Worm (Caenorhabditis elegans) whole organism, late embryonic: ENCODE data around the gene Y102E9.6.

Experiments used
- C08G9.2 ChIP-seq: sonication (generic microtip); optimal IDR thresholded peaks from 2 replicates; lab custom pipeline; 2016; ENCODE audit warnings: mild to moderate bottlenecking, missing genetic modification characterization, moderate library complexity, missing compliant biosample characterization
- C38D4.7 ChIP-seq: fragments of 200-800 bp; sonication (Bioruptor generic); optimal IDR thresholded peaks from 2 replicates; lab custom pipeline; 2018; ENCODE audit warnings: mild to moderate bottlenecking, missing genetic modification characterization, moderate library complexity, missing compliant biosample characterization
- K02D7.2 ChIP-seq: sonication (generic microtip); optimal IDR thresholded peaks from 2 replicates; lab custom pipeline; 2017; ENCODE audit warnings: mild to moderate bottlenecking, missing genetic modification characterization, missing compliant biosample characterization
- T23F11.4 ChIP-seq: fragments of 200-800 bp; sonication (Bioruptor generic); optimal IDR thresholded peaks from 2 replicates; lab custom pipeline; 2018; ENCODE audit warnings: mild to moderate bottlenecking, missing genetic modification characterization, missing compliant biosample characterization
- ama-1 ChIP-seq: fragments of 150-350 bp; optimal IDR thresholded peaks from 2 replicates; lab custom pipeline; 2014
- ceh-22 ChIP-seq: sonication (generic microtip); optimal IDR thresholded peaks from 2 replicates; lab custom pipeline; 2017; ENCODE audit warnings: missing biosample characterization, missing genetic modification characterization
- ceh-24 ChIP-seq: sonication (generic microtip); optimal IDR thresholded peaks from 2 replicates; lab custom pipeline; 2016; ENCODE audit warnings: mild to moderate bottlenecking, missing genetic modification characterization, missing compliant biosample characterization
- ceh-31 ChIP-seq: sonication (generic microtip); optimal IDR thresholded peaks from 2 replicates; lab custom pipeline; 2016; ENCODE audit warnings: missing genetic modification characterization, missing compliant biosample characterization
- ceh-45 ChIP-seq: fragments of 200-800 bp; sonication (Bioruptor generic); IDR thresholded peaks from 2 replicates; pipeline ENCODE4 v1.3.6; 2022; ENCODE audit warnings: missing genetic modification reagents, missing genetic modification characterization, missing compliant biosample characterization
- che-1 ChIP-seq: sonication (generic microtip); optimal IDR thresholded peaks from 2 replicates; lab custom pipeline; 2016; ENCODE audit warnings: mild to moderate bottlenecking, missing genetic modification characterization, missing compliant biosample characterization
- dmd-4 ChIP-seq: sonication (generic microtip); optimal IDR thresholded peaks from 2 replicates; lab custom pipeline; 2016; ENCODE audit warnings: borderline replicate concordance, missing genetic modification characterization, missing compliant biosample characterization
- elt-4 ChIP-seq: sonication (generic microtip); optimal IDR thresholded peaks from 2 replicates; lab custom pipeline; 2016; ENCODE audit warnings: missing genetic modification characterization, missing compliant biosample characterization
- fkh-10 ChIP-seq: fragments of 150-350 bp; optimal IDR thresholded peaks from 2 replicates; lab custom pipeline; 2014; ENCODE audit warnings: missing biosample characterization, missing genetic modification reagents, missing genetic modification characterization
- fkh-6 ChIP-seq: sonication (generic microtip); optimal IDR thresholded peaks from 2 replicates; lab custom pipeline; 2016; ENCODE audit warnings: missing genetic modification characterization, missing compliant biosample characterization
- hlh-13 ChIP-seq: fragments of 200-800 bp; sonication (Bioruptor generic); optimal IDR thresholded peaks from 2 replicates; lab custom pipeline; 2018; ENCODE audit warnings: mild to moderate bottlenecking, missing genetic modification characterization, missing compliant biosample characterization
- hlh-15 ChIP-seq: sonication (generic microtip); optimal IDR thresholded peaks from 2 replicates; lab custom pipeline; 2016; ENCODE audit warnings: missing genetic modification characterization, missing compliant biosample characterization
- hlh-30 ChIP-seq: sonication (generic microtip); optimal IDR thresholded peaks from 2 replicates; lab custom pipeline; 2017; ENCODE audit warnings: antibody characterized with exemption, missing genetic modification characterization, missing compliant biosample characterization; ENCODE audit not compliant: insufficient read depth
- hlh-8 ChIP-seq: sonication (generic microtip); optimal IDR thresholded peaks from 2 replicates; lab custom pipeline; 2016; ENCODE audit warnings: missing genotype, missing genetic modification characterization, missing compliant biosample characterization
- lim-6 ChIP-seq: sonication (generic microtip); optimal IDR thresholded peaks from 2 replicates; lab custom pipeline; 2016; ENCODE audit warnings: missing genetic modification characterization, missing compliant biosample characterization
- mec-3 ChIP-seq: sonication (generic microtip); optimal IDR thresholded peaks from 2 replicates; lab custom pipeline; 2016; ENCODE audit warnings: borderline replicate concordance, missing genetic modification characterization, missing compliant biosample characterization
- nfya-1 ChIP-seq: sonication (generic microtip); optimal IDR thresholded peaks from 2 replicates; lab custom pipeline; 2017; ENCODE audit warnings: missing genetic modification characterization, mild to moderate bottlenecking, missing compliant biosample characterization, antibody characterized with exemption, moderate library complexity
- nhr-232 ChIP-seq: sonication (generic microtip); optimal IDR thresholded peaks from 2 replicates; lab custom pipeline; 2016; ENCODE audit warnings: missing genetic modification characterization, missing compliant biosample characterization
- npax-4 ChIP-seq: sonication (generic microtip); optimal IDR thresholded peaks from 2 replicates; lab custom pipeline; 2016; ENCODE audit warnings: missing genetic modification characterization, missing compliant biosample characterization
- pag-3 ChIP-seq: sonication (generic microtip); optimal IDR thresholded peaks from 2 replicates; lab custom pipeline; 2016; ENCODE audit warnings: missing compliant biosample characterization, missing genetic modification characterization, borderline replicate concordance
- pha-4 ChIP-seq: fragments of 150-350 bp; optimal IDR thresholded peaks from 2 replicates; lab custom pipeline; 2018; ENCODE audit warnings: missing biosample characterization, missing genetic modification reagents, missing genetic modification characterization
- pqm-1 ChIP-seq: sonication (generic microtip); optimal IDR thresholded peaks from 2 replicates; lab custom pipeline; 2016; ENCODE audit warnings: missing genetic modification characterization, missing compliant biosample characterization
- ref-2 ChIP-seq: sonication (generic microtip); optimal IDR thresholded peaks from 2 replicates; lab custom pipeline; 2016; ENCODE audit warnings: missing genetic modification characterization, missing compliant biosample characterization
- rnt-1 ChIP-seq: sonication (generic microtip); optimal IDR thresholded peaks from 2 replicates; lab custom pipeline; 2016; ENCODE audit warnings: missing genetic modification characterization, missing compliant biosample characterization
- tbx-2 ChIP-seq: sonication (generic microtip); optimal IDR thresholded peaks from 2 replicates; lab custom pipeline; 2016; ENCODE audit warnings: missing genetic modification characterization, missing compliant biosample characterization
- tbx-7 ChIP-seq: sonication (generic microtip); optimal IDR thresholded peaks from 2 replicates; lab custom pipeline; 2016; ENCODE audit warnings: missing genotype, missing genetic modification characterization, missing compliant biosample characterization
- unc-42 ChIP-seq: sonication (generic microtip); optimal IDR thresholded peaks from 2 replicates; lab custom pipeline; 2016; ENCODE audit warnings: missing genotype, missing genetic modification characterization, missing compliant biosample characterization
- unc-55 ChIP-seq: sonication (generic microtip); optimal IDR thresholded peaks from 2 replicates; lab custom pipeline; 2017; ENCODE audit warnings: missing biosample characterization, missing genetic modification reagents, missing genetic modification characterization
- ztf-16 ChIP-seq: sonication (generic microtip); optimal IDR thresholded peaks from 2 replicates; lab custom pipeline; 2017; ENCODE audit warnings: missing genetic modification characterization, missing compliant biosample characterization

Y102E9.6 gene

ce11 chrIII:6709983-6710382 is 26.5 kb downstream of the Y102E9.6 start, which contains the start of gene isw-1:
TSS of gene isw-1 (minus strand) at chrIII:6710100.
- peak; percentile 55 for TF ChIP-seq ref-2 (tag; lab: Kevin White, UChicago)
- TF ChIP-seq tbx-2: peak; percentile 8
- TF ChIP-seq nfya-1 (tag; lab: Kevin White, UChicago): peak; percentile 10
- peak; percentile 29 for TF ChIP-seq ceh-31 (tag; lab: Kevin White, UChicago)
- TF ChIP-seq nhr-232 (tag; lab: Kevin White, UChicago): no peak
- TF ChIP-seq, all 69 proteins: peak for 4

DNA sequence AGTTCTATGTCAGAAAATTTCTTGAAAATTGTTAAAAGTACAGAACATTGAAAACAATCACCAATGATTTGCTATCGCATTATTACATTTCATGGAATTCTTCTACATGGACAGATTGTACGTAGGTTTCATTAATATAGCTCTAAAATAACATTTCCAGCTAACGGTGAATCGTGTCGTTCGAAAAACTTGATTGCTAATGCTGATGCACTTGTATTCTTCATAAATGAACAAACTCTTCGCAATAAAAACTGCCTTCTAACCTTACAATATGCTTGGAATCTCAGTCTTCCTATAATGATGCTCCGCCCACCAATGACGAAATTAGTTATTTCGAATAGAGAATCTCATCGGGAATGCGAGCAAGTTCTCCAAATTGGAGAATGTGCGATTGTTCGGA is 31.0 kb downstream of the Y102E9.6 start, which contains the start of gene F37A4.6:
F37A4.6 (plus strand) TSS at position 301 of the 400 bp plus-strand sequence.
- TF ChIP-seq tbx-7 (tag; lab: Kevin White, UChicago) (no peak), elt-4 (tag; lab: Kevin White, UChicago) (no peak), rnt-1 (no peak), ama-1 (lab: Kevin White, UChicago) (no peak), T23F11.4 (no peak), nfya-1 (tag; lab: Kevin White, UChicago) (no peak), ceh-24 (tag; lab: Kevin White, UChicago) (no peak), mec-3 (tag; lab: Kevin White, UChicago) (no peak), fkh-6 (tag; lab: Kevin White, UChicago) (no peak), pqm-1 (tag; lab: Kevin White, UChicago) (no peak), pag-3 (tag; lab: Kevin White, UChicago) (no peak), nhr-232 (tag; lab: Kevin White, UChicago) (no peak), lim-6 (tag; lab: Kevin White, UChicago) (no peak), hlh-30 (tag; lab: Kevin White, UChicago) (no peak), ceh-22 (tag; lab: Kevin White, UChicago) (no peak)

- no peak for TF ChIP-seq npax-4 (tag; lab: Kevin White, UChicago)
- TF ChIP-seq unc-55 (GFP tag; lab: Kevin White, UChicago): no peak
- TF ChIP-seq dmd-4 (tag; lab: Kevin White, UChicago): no peak
- TF ChIP-seq nfya-1 (tag; lab: Kevin White, UChicago): peak; percentile 12
- TF ChIP-seq ceh-31 (tag; lab: Kevin White, UChicago): peak; percentile 54
- TF ChIP-seq C08G9.2 (tag; lab: Kevin White, UChicago): peak; percentile 4
- TF ChIP-seq ref-2 (tag; lab: Kevin White, UChicago): no peak
- TF ChIP-seq pha-4 (tag; lab: Kevin White, UChicago): no peak
- TF ChIP-seq hlh-15 (tag; lab: Kevin White, UChicago): no peak
These were observed 41.3 kb downstream of the Y102E9.6 start for ce11 chrIII:6695189-6695588.

ce11 chrIII:6693285-6693684 is 43.2 kb downstream of the Y102E9.6 start:
- TF ChIP-seq rnt-1: no peak
- no peak for TF ChIP-seq K02D7.2 (tag; lab: Kevin White, UChicago)
- TF ChIP-seq C38D4.7 (GFP tag; lab: Kevin White, UChicago): no peak
- TF ChIP-seq hlh-8 (tag; lab: Kevin White, UChicago): no peak
- no peak for TF ChIP-seq che-1 (tag; lab: Kevin White, UChicago)
- no peak for TF ChIP-seq ceh-45 (GFP tag; lab: Robert Waterston, UW)
- no peak for TF ChIP-seq C08G9.2 (tag; lab: Kevin White, UChicago)
- TF ChIP-seq ceh-24 (tag; lab: Kevin White, UChicago): no peak
- no peak for TF ChIP-seq hlh-15 (tag; lab: Kevin White, UChicago)
- TF ChIP-seq ceh-31 (tag; lab: Kevin White, UChicago): no peak
- no peak for TF ChIP-seq fkh-10 (GFP tag; lab: Kevin White, UChicago)
- TF ChIP-seq nhr-232 (tag; lab: Kevin White, UChicago): no peak
- TF ChIP-seq pqm-1 (tag; lab: Kevin White, UChicago): no peak
- no peak for TF ChIP-seq hlh-13 (GFP tag; lab: Kevin White, UChicago)
- TF ChIP-seq ztf-16: no peak

ce11 chrIII:6690490-6690889 is 46.0 kb downstream of the Y102E9.6 start:
- peak; percentile 8 for TF ChIP-seq unc-42 (tag; lab: Kevin White, UChicago)
- TF ChIP-seq lim-6 (tag; lab: Kevin White, UChicago): no peak
- TF ChIP-seq, all 69 proteins: peak for 1
